In the genomic region with DNA sequence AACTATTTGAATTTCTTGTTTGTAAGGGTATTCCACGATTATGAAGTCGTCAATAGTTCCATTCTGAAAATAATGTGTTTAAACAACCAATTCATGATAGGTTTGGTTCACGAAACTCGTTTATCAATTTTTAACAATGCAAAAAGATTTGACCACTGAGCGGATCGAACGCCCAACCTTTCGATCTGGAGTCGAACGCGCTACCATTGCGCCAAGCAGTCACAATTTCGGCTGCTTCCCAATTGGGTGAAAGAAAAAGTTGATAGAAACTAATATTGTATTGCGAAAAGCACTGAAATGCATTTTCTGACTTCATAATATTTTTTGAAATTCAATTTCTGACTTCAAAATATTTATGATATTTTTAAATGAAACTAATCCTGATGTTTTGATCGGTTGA, we compare ENCODE assay signal across 3 worm cellular contexts.
TF ChIP-seq lines count a peak whose summit lies in the region.

No protein-coding gene starts in this region.

TF ChIP-seq in whole organism, L3 larva, 47 proteins besides CTCF, POLR2A, EP300 and RAD21:
- TF ChIP-seq ceh-82 (tag; optimal IDR thresholded peaks at IDR 0.05; lab: Kevin White, UChicago), result no peak
- TF ChIP-seq hmg-11 (tag; optimal IDR thresholded peaks at IDR 0.05; lab: Kevin White, UChicago), result peak; percentile 11
TF ChIP-seq in whole organism, L3 larva: peak in this region for 1.

TF ChIP-seq in whole organism, L4 larva, 104 proteins besides CTCF, POLR2A, EP300 and RAD21:
- no peak for TF ChIP-seq lin-15B (tag; optimal IDR thresholded peaks at IDR 0.05; lab: Kevin White, UChicago)
- no peak for TF ChIP-seq dmd-6 (GFP tag; IDR thresholded peaks at IDR 0.05; lab: Robert Waterston, UW)
- TF ChIP-seq snpc-1.2 (GFP tag; IDR thresholded peaks at IDR 0.05; lab: Robert Waterston, UW), result no peak; the same call in 1 of the 2 replicates
- TF ChIP-seq ztf-11 (tag; optimal IDR thresholded peaks at IDR 0.05; lab: Kevin White, UChicago), result no peak
- TF ChIP-seq rbr-2 (tag; optimal IDR thresholded peaks at IDR 0.05; lab: Kevin White, UChicago), result no peak
- TF ChIP-seq Y105C5A.15 (GFP tag; IDR thresholded peaks at IDR 0.05; lab: Robert Waterston, UW), result 0 out of 2 replicates have a peak, but pooled peaks have one; percentile 60
- TF ChIP-seq egl-43 (GFP tag; IDR thresholded peaks at IDR 0.05; lab: Robert Waterston, UW), result 0 out of 2 replicates have a peak, but pooled peaks have one; percentile 47
- 0 out of 2 replicates have a peak, but pooled peaks have one; percentile 14 for TF ChIP-seq dmd-8 (GFP tag; IDR thresholded peaks at IDR 0.05; lab: Robert Waterston, UW)
- no peak for TF ChIP-seq nhr-28 (tag; optimal IDR thresholded peaks at IDR 0.05; lab: Kevin White, UChicago)
- 0 out of 2 replicates have a peak, but pooled peaks have one; percentile 26 for TF ChIP-seq arid-1 (GFP tag; conservative IDR thresholded peaks at IDR 0.05; lab: Robert Waterston, UW)
- no peak for TF ChIP-seq zip-11 (GFP tag; IDR thresholded peaks at IDR 0.05; lab: Robert Waterston, UW)
- peak in 1 of 2 experiments; percentile 63; a peak in 1 of 4 replicates for TF ChIP-seq madf-5 (GFP tag; IDR thresholded peaks at IDR 0.05; lab: Robert Waterston, UW)
- no peak for TF ChIP-seq mxl-2 (GFP tag; conservative IDR thresholded peaks at IDR 0.05; lab: Robert Waterston, UW)
- no peak for TF ChIP-seq daf-8 (GFP tag; IDR thresholded peaks at IDR 0.05; lab: Robert Waterston, UW)
- no peak for TF ChIP-seq gei-8 (GFP tag; optimal IDR thresholded peaks at IDR 0.05; lab: Kevin White, UChicago)
- TF ChIP-seq lsy-2 (tag; optimal IDR thresholded peaks at IDR 0.05; lab: Kevin White, UChicago), result no peak
- peak; percentile 73; the same call in 1 of the 2 replicates for TF ChIP-seq ceh-44 (GFP tag; IDR thresholded peaks at IDR 0.05; lab: Robert Waterston, UW)
- TF ChIP-seq madf-9 (GFP tag; conservative IDR thresholded peaks at IDR 0.05; lab: Robert Waterston, UW), result 0 out of 2 replicates have a peak, but pooled peaks have one; percentile 27
- TF ChIP-seq daf-19 (GFP tag; conservative IDR thresholded peaks at IDR 0.05; lab: Robert Waterston, UW), result 0 out of 2 replicates have a peak, but pooled peaks have one; percentile 21
- TF ChIP-seq hif-1 (tag; optimal IDR thresholded peaks at IDR 0.05; lab: Kevin White, UChicago), result no peak
- no peak for TF ChIP-seq spr-3 (GFP tag; optimal IDR thresholded peaks at IDR 0.05; lab: Kevin White, UChicago)
- no peak for TF ChIP-seq php-3 (GFP tag; IDR thresholded peaks at IDR 0.05; lab: Robert Waterston, UW)
- no peak for TF ChIP-seq daf-16 (GFP tag; optimal IDR thresholded peaks at IDR 0.05; lab: Kevin White, UChicago)
- no peak for TF ChIP-seq daf-16 (tag; optimal IDR thresholded peaks at IDR 0.05; lab: Kevin White, UChicago)
- peak; percentile 64 for TF ChIP-seq vab-7 (GFP tag; IDR thresholded peaks at IDR 0.05; lab: Robert Waterston, UW)
- TF ChIP-seq duxl-1 (tag; optimal IDR thresholded peaks at IDR 0.05; lab: Kevin White, UChicago; ENCODE audit: poor library complexity), result peak; percentile 56
- TF ChIP-seq lim-7 (GFP tag; IDR thresholded peaks at IDR 0.05; lab: Robert Waterston, UW), result peak; percentile 74
- no peak for TF ChIP-seq T20F7.1 (GFP tag; optimal IDR thresholded peaks at IDR 0.05; lab: Kevin White, UChicago)
- TF ChIP-seq hlh-30 (tag; optimal IDR thresholded peaks at IDR 0.05; lab: Kevin White, UChicago; ENCODE audit: insufficient read depth), result peak; percentile 4

TF ChIP-seq in whole organism, young adult, 124 proteins besides CTCF, POLR2A, EP300 and RAD21:
- peak; percentile 3 for TF ChIP-seq ztf-18 (tag; optimal IDR thresholded peaks at IDR 0.05; lab: Kevin White, UChicago)
- TF ChIP-seq B0261.1 (tag; optimal IDR thresholded peaks at IDR 0.05; lab: Kevin White, UChicago), result peak; percentile 77
- TF ChIP-seq B0019.2 (GFP tag; conservative IDR thresholded peaks at IDR 0.05; lab: Robert Waterston, UW), result no peak
- TF ChIP-seq snpc-4 (GFP tag; optimal IDR thresholded peaks at IDR 0.05; lab: Kevin White, UChicago), result no peak
- TF ChIP-seq snpc-4 (tag; optimal IDR thresholded peaks at IDR 0.05; lab: Kevin White, UChicago), result peak in 1 of 4 experiments; percentile 2
- TF ChIP-seq K12H6.12 (tag; optimal IDR thresholded peaks at IDR 0.05; lab: Kevin White, UChicago), result no peak
- TF ChIP-seq bed-2 (GFP tag; IDR thresholded peaks at IDR 0.05; lab: Robert Waterston, UW), result no peak
- TF ChIP-seq him-1 (tag; optimal IDR thresholded peaks at IDR 0.05; lab: Kevin White, UChicago), result no peak
- TF ChIP-seq pbrm-1 (GFP tag; IDR thresholded peaks at IDR 0.05; lab: Robert Waterston, UW), result peak; percentile 58; the same call in 1 of the 2 replicates
- no peak for TF ChIP-seq lin-35 (GFP tag; optimal IDR thresholded peaks at IDR 0.05; lab: Kevin White, UChicago)
- TF ChIP-seq nhr-90 (tag; optimal IDR thresholded peaks at IDR 0.05; lab: Kevin White, UChicago), result peak; percentile 50
- TF ChIP-seq nfyb-1 (GFP tag; IDR thresholded peaks at IDR 0.05; lab: Robert Waterston, UW), result no peak
- TF ChIP-seq ZK185.1 (tag; optimal IDR thresholded peaks at IDR 0.05; lab: Kevin White, UChicago; ENCODE audit: poor library complexity, severe bottlenecking), result peak; percentile 33
- no peak for TF ChIP-seq ceh-58 (GFP tag; IDR thresholded peaks at IDR 0.05; lab: Robert Waterston, UW)
- TF ChIP-seq dox-1 (GFP tag; IDR thresholded peaks at IDR 0.05; lab: Robert Waterston, UW), result no peak
- TF ChIP-seq hmg-20 (GFP tag; IDR thresholded peaks at IDR 0.05; lab: Robert Waterston, UW), result no peak
- TF ChIP-seq F57A8.1 (GFP tag; optimal IDR thresholded peaks at IDR 0.05; lab: Kevin White, UChicago), result no peak
- TF ChIP-seq die-1 (tag; optimal IDR thresholded peaks at IDR 0.05; lab: Kevin White, UChicago), result peak; percentile 61
- TF ChIP-seq pha-4 (tag; optimal IDR thresholded peaks at IDR 0.05; lab: Kevin White, UChicago), result no peak
- TF ChIP-seq hmg-1.2 (GFP tag; IDR thresholded peaks at IDR 0.05; lab: Robert Waterston, UW), result peak; percentile 58
- peak; percentile 74 for TF ChIP-seq snpc-1.3 (tag; optimal IDR thresholded peaks at IDR 0.05; lab: Kevin White, UChicago; ENCODE audit: insufficient read depth)
- peak; percentile 26 for TF ChIP-seq snpc-3.4 (tag; optimal IDR thresholded peaks at IDR 0.05; lab: Kevin White, UChicago)
- no peak for TF ChIP-seq attf-5 (GFP tag; optimal IDR thresholded peaks at IDR 0.05; lab: Kevin White, UChicago)
- TF ChIP-seq rpc-1 (optimal IDR thresholded peaks at IDR 0.05; lab: Kevin White, UChicago), result peak; percentile 78
- peak; percentile 90 for TF ChIP-seq rpc-1 (tag; optimal IDR thresholded peaks at IDR 0.05; lab: Kevin White, UChicago)
- no peak for TF ChIP-seq lin-54 (GFP tag; optimal IDR thresholded peaks at IDR 0.05; lab: Kevin White, UChicago)
- no peak for TF ChIP-seq ama-1 (optimal IDR thresholded peaks at IDR 0.05; lab: Kevin White, UChicago)
- no peak for TF ChIP-seq ama-1 (GFP tag; optimal IDR thresholded peaks at IDR 0.05; lab: Kevin White, UChicago)
- TF ChIP-seq F23B12.7 (tag; optimal IDR thresholded peaks at IDR 0.05; lab: Kevin White, UChicago; ENCODE audit: insufficient read depth), result peak; percentile 30
- TF ChIP-seq Y95B8A.8 (GFP tag; IDR thresholded peaks at IDR 0.05; lab: Robert Waterston, UW), result no peak
- TF ChIP-seq egrh-3 (GFP tag; IDR thresholded peaks at IDR 0.05; lab: Robert Waterston, UW), result no peak
- no peak for TF ChIP-seq somi-1 (GFP tag; optimal IDR thresholded peaks at IDR 0.05; lab: Kevin White, UChicago)
- TF ChIP-seq mes-4 (tag; optimal IDR thresholded peaks at IDR 0.05; lab: Kevin White, UChicago), result peak; percentile 9
- peak; percentile 49 for TF ChIP-seq D2030.7 (GFP tag; IDR thresholded peaks at IDR 0.05; lab: Robert Waterston, UW)
- TF ChIP-seq tbp1 (GFP tag; optimal IDR thresholded peaks at IDR 0.05; lab: Kevin White, UChicago), result peak; percentile 90
